Worm (Caenorhabditis elegans): Measurements from ENCODE around the gene ZK809.1.

- TF ChIP-seq ztf-11 (tag; optimal IDR thresholded peaks at IDR 0.05) (no peak), nhr-77 (tag; optimal IDR thresholded peaks at IDR 0.05) (no peak), elt-1 (tag; optimal IDR thresholded peaks at IDR 0.05) (peak; percentile 47), unc-39 (tag; optimal IDR thresholded peaks at IDR 0.05) (no peak), R02D3.7 (tag; optimal IDR thresholded peaks at IDR 0.05) (no peak), nhr-21 (tag; optimal IDR thresholded peaks at IDR 0.05) (no peak), mdl-1 (tag; optimal IDR thresholded peaks at IDR 0.05) (no peak), egl-27 (tag; optimal IDR thresholded peaks at IDR 0.05) (no peak), aly-2 (tag; optimal IDR thresholded peaks at IDR 0.05) (no peak), ZK546.5 (tag; optimal IDR thresholded peaks at IDR 0.05) (no peak), skn-1 (tag; optimal IDR thresholded peaks at IDR 0.05) (no peak), ztf-4 (tag; optimal IDR thresholded peaks at IDR 0.05) (no peak), fos-1 (tag; optimal IDR thresholded peaks at IDR 0.05) (no peak)
These were observed 42.2 kb upstream of the ZK809.1 start for ce11 chrIV:11599717-11600116.

All from whole organism, L2 larva.